Worm (Caenorhabditis elegans): ENCODE results near the gene F09E5.11.

ce11 chrII:5320205-5320951 is 37.6 kb downstream of the F09E5.11 start:
- TF ChIP-seq him-1 (tag; optimal IDR thresholded peaks at IDR 0.05): no peak
- no peak for TF ChIP-seq dao-5 (tag; optimal IDR thresholded peaks at IDR 0.05)
- no peak for TF ChIP-seq W03F9.2 (tag; optimal IDR thresholded peaks at IDR 0.05)
